Worm (Caenorhabditis elegans) whole organism, early embryonic: ENCODE results near the gene F59B2.14.

Experiments
- F13C5.2 ChIP-seq: sonication (generic microtip); optimal IDR thresholded peaks from 2 replicates; lab custom pipeline; 2017; ENCODE audit warnings: mild to moderate bottlenecking, missing genetic modification characterization, inconsistent platforms, missing compliant biosample characterization
- ama-1 ChIP-seq: fragments of 150-350 bp; optimal IDR thresholded peaks from 2 replicates; lab custom pipeline; 2014
- hmbx-1 ChIP-seq: sonication (generic microtip); optimal IDR thresholded peaks from 2 replicates; lab custom pipeline; 2016; ENCODE audit warnings: mild to moderate bottlenecking, missing genetic modification characterization, missing compliant biosample characterization

DNA sequence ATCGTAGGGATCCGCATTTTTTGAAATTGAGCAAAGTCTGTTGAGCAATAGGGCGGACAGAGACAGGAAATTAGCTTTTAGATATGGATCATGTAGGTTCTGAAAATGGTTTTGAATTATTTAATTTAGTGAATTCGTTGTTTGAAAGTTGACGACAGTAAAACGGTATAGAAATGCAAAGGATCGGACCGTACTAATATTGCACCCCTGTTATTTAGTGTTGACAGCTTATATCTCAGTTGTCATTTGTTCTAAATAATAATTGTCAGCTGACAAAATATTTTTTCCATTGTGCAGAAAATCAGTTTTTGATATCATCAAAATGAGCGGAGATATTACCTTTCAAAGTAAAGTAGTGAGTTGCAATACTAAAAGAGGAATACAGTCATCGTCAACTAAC is 48.9 kb upstream of the F59B2.14 start, which contains the start of gene lin-12:
- TF ChIP-seq F13C5.2 (tag; lab: Kevin White, UChicago) (no peak), hmbx-1 (tag; lab: Kevin White, UChicago) (no peak), ama-1 (lab: Kevin White, UChicago) (no peak)
